Fruit fly (Drosophila melanogaster) whole organism: Measurements from ENCODE around the gene TFAM.

ENCODE experiments used
- Dll ChIP-seq: fragments of >200 bp; optimal IDR thresholded peaks from 2 replicates; lab custom pipeline; 2017
- EcR ChIP-seq, 2 experiments: fragments of >200 bp; optimal IDR thresholded peaks; 2 replicates each; lab custom pipeline; 2017; ENCODE audit warnings: missing biosample characterization in 2 of 2, missing genetic modification characterization in 2 of 2, missing genetic modification reagents in 2 of 2
- pan ChIP-seq: fragments of >200 bp; optimal IDR thresholded peaks from 2 replicates; lab custom pipeline; 2017
- psq ChIP-seq: fragments of >200 bp; optimal IDR thresholded peaks from 2 replicates; lab custom pipeline; 2017

- TF ChIP-seq EcR (GFP tag; optimal IDR thresholded peaks at IDR 0.05; lab: Kevin White, UChicago): no peak
- no peak for TF ChIP-seq Dll (lab: Kevin White, UChicago)
- TF ChIP-seq psq (lab: Kevin White, UChicago): no peak
- TF ChIP-seq pan (lab: Kevin White, UChicago): no peak
These were observed 26.0 kb downstream of the TFAM start for dm6 chr3R:20550632-20551486.
